Fruit fly (Drosophila melanogaster): ENCODE measurements around the gene Acsx3.

- no peak for TF ChIP-seq CG8478 (optimal IDR thresholded peaks at IDR 0.05)
- no peak for TF ChIP-seq CTCF (optimal IDR thresholded peaks at IDR 0.05)
Measured at dm6 chr3R:19801752-19802151, 20.7 kb downstream of the Acsx3 start.

Measured in S2 (cell line).